Worm (Caenorhabditis elegans) whole organism, L4 larva: ENCODE data around the gene Y82E9BR.3.

ENCODE experiments used
- fos-1 ChIP-seq: fragments of 150-350 bp; optimal IDR thresholded peaks from 2 replicates; lab custom pipeline; 2014; ENCODE audit warnings: missing biosample characterization, missing genetic modification characterization
- pqm-1 ChIP-seq: sonication (generic microtip); optimal IDR thresholded peaks from 2 replicates; lab custom pipeline; 2017; ENCODE audit warnings: missing biosample characterization, missing genetic modification characterization

ce11 chrIII:1384694-1385093 is 34.3 kb upstream of the Y82E9BR.3 start:
- no peak for TF ChIP-seq fos-1
- TF ChIP-seq pqm-1 (tag; lab: Kevin White, UChicago) = peak; percentile 54
